Fruit fly (Drosophila melanogaster) S2 (cell line): Measurements from ENCODE around the gene CG44174.

Experiments used
- CG8478 ChIP-seq: fragments of >200 bp; optimal IDR thresholded peaks from 2 replicates; lab custom pipeline; 2018
- CTCF ChIP-seq, 2 experiments: fragments of >200 bp; optimal IDR thresholded peaks; 2 replicates each; lab custom pipeline; 2018

dm6 chr3R:19276135-19276534 lies 21.4 kb downstream of the CG44174 start:
- no peak for TF ChIP-seq CG8478 (lab: Kevin White, UChicago)
- no peak for TF ChIP-seq CTCF (optimal IDR thresholded peaks at IDR 0.05; lab: Kevin White, UChicago)
